Worm (Caenorhabditis elegans): ENCODE results near the gene W09G12.6.

DNA sequence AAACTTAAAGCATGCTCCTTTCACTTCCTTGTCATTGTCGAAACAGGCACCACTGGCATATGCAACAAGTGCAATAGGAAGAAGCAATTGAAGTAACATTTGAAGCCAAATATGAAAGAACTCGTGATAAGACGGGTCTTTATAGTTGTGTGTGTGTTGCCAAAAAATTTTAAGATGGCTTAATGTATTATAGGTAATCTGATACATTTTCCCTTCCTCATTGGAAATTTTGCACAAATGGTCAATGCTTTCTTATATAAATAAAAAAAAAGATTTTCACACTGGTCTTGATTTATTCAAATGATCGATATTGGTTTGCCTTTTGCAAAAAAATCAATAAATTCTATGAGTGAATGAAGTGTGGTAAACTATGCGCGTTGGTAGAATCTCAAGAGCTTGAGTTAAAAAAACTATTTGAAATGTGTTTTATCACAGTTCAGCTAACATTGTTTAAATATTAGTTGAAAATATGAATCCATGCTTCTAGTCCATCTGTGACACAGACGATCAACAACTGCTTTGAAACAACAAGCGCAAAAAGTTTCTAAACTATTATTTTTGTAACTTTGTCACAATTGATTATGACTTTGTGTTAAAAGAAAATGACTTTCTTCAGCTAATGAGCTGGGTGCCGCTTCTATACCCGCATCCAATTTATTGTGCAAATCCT is 19.7 kb downstream of the W09G12.6 start, which contains the start of the genes clec-166 and F38A1.6:
- TF ChIP-seq unc-39 (tag; optimal IDR thresholded peaks at IDR 0.05) (no peak), spr-1 (tag; optimal IDR thresholded peaks at IDR 0.05) (no peak)

Measured in whole organism, L4 larva.